Fruit fly (Drosophila melanogaster) whole organism, embryonic: ENCODE measurements around the gene CG34292.

ENCODE experiments used
- Adf1 ChIP-seq: fragments of 200-800 bp; sonication (Bioruptor generic); IDR thresholded peaks from 2 replicates; pipeline ENCODE4 v1.3.6; 2022; ENCODE audit warnings: missing biosample characterization, missing genetic modification characterization
- Antp ChIP-seq: fragments of 200-800 bp; sonication (Bioruptor generic); optimal IDR thresholded peaks from 3 replicates; lab custom pipeline; 2016; ENCODE audit warnings: missing biosample characterization, missing genetic modification characterization
- Awh ChIP-seq: fragments of 200-800 bp; sonication (Bioruptor generic); IDR thresholded peaks from 2 replicates; pipeline ENCODE4, ENCODE4 v1.3.6; 2022; ENCODE audit warnings: missing biosample characterization, missing genetic modification characterization
- Blimp-1 ChIP-seq: fragments of 200-800 bp; sonication (Bioruptor generic); optimal IDR thresholded peaks from 3 replicates; lab custom pipeline; 2018; ENCODE audit warnings: missing biosample characterization, missing genetic modification characterization, mild to moderate bottlenecking, moderate library complexity, missing genetic modification reagents
- CG10321 ChIP-seq: fragments of 200-800 bp; sonication (Bioruptor generic); IDR thresholded peaks from 2 replicates; pipeline ENCODE4 v1.3.6; 2022; ENCODE audit warnings: missing biosample characterization, missing genetic modification characterization
- CG11093 ChIP-seq: fragments of 200-800 bp; sonication (Bioruptor generic); IDR thresholded peaks from 3 replicates; pipeline ENCODE4 v1.3.6; 2022; ENCODE audit warnings: missing biosample characterization, missing genetic modification characterization
- CG11247 ChIP-seq: fragments of 200-800 bp; sonication (Bioruptor generic); IDR thresholded peaks from 2 replicates; pipeline ENCODE4 v1.3.6; 2022; ENCODE audit warnings: missing biosample characterization, missing genetic modification characterization
- CG12299 ChIP-seq: fragments of 200-800 bp; sonication (Bioruptor generic); optimal IDR thresholded peaks from 2 replicates; lab custom pipeline; 2018; ENCODE audit warnings: missing biosample characterization, mild to moderate bottlenecking, missing genetic modification characterization
- CG2199 ChIP-seq: fragments of 200-800 bp; sonication (Bioruptor generic); IDR thresholded peaks from 3 replicates; pipeline ENCODE4 v1.3.6; 2022; ENCODE audit warnings: missing biosample characterization, missing genetic modification characterization
- CG31224 ChIP-seq: fragments of 200-800 bp; sonication (Bioruptor generic); IDR thresholded peaks from 2 replicates; pipeline ENCODE4 v1.3.6; 2022; ENCODE audit warnings: missing biosample characterization, missing genetic modification characterization
- CG3281 ChIP-seq: fragments of 200-800 bp; sonication (Bioruptor generic); optimal IDR thresholded peaks from 3 replicates; lab custom pipeline; 2017; ENCODE audit warnings: missing biosample characterization, mild to moderate bottlenecking, missing genetic modification characterization
- CG3995 ChIP-seq: fragments of 200-800 bp; sonication (Bioruptor generic); optimal IDR thresholded peaks from 3 replicates; lab custom pipeline; 2016; ENCODE audit warnings: missing biosample characterization, missing genetic modification characterization
- CG4854 ChIP-seq: fragments of 200-800 bp; sonication (Bioruptor generic); optimal IDR thresholded peaks from 2 replicates; lab custom pipeline; 2016; ENCODE audit warnings: missing biosample characterization, missing genetic modification characterization, inconsistent platforms
- CG6272 ChIP-seq: fragments of 200-800 bp; sonication (Bioruptor generic); IDR thresholded peaks from 2 replicates; pipeline ENCODE4 v1.3.6; 2022; ENCODE audit warnings: missing biosample characterization, missing genetic modification characterization
- CG6791 ChIP-seq: fragments of 200-800 bp; sonication (Bioruptor generic); IDR thresholded peaks from 3 replicates; pipeline ENCODE4 v1.3.6; 2022; ENCODE audit warnings: missing biosample characterization, missing genetic modification characterization; ENCODE audit not compliant: partially characterized antibody
- CG7987 ChIP-seq: fragments of 200-800 bp; sonication (Bioruptor generic); optimal IDR thresholded peaks from 2 replicates; lab custom pipeline; 2018; ENCODE audit warnings: missing biosample characterization, mild to moderate bottlenecking, missing genetic modification characterization, moderate library complexity
- CG8388 ChIP-seq: fragments of 200-800 bp; sonication (Bioruptor generic); optimal IDR thresholded peaks from 2 replicates; lab custom pipeline; 2019; ENCODE audit warnings: missing biosample characterization, mild to moderate bottlenecking, missing genetic modification characterization, moderate library complexity
- Deaf1 ChIP-seq: fragments of 200-800 bp; optimal IDR thresholded peaks from 3 replicates; lab custom pipeline; 2019; ENCODE audit warnings: missing biosample characterization, mild to moderate bottlenecking, missing genetic modification characterization, moderate library complexity
- Drgx ChIP-seq: fragments of 200-800 bp; sonication (Bioruptor generic); IDR thresholded peaks from 2 replicates; pipeline ENCODE4 v1.3.6; 2022; ENCODE audit warnings: missing biosample characterization, missing genetic modification characterization
- HHEX ChIP-seq: fragments of 200-800 bp; sonication (Bioruptor generic); optimal IDR thresholded peaks from 3 replicates; lab custom pipeline; 2017; ENCODE audit warnings: missing biosample characterization, mild to moderate bottlenecking, missing genetic modification characterization, missing genetic modification reagents
- Hr78 ChIP-seq, 2 experiments: fragments of 200-800 bp in 1 of 2; fragments of >200 bp in 1 of 2; sonication (Bioruptor generic) in 1 of 2; optimal IDR thresholded peaks; 2 replicates each; lab custom pipeline; 2017 to 2019; ENCODE audit warnings: missing biosample characterization in 2 of 2, missing genetic modification characterization in 2 of 2, mild to moderate bottlenecking in 1 of 2, moderate library complexity in 1 of 2
- Lpt ChIP-seq: fragments of >200 bp; optimal IDR thresholded peaks from 2 replicates; lab custom pipeline; 2018; ENCODE audit warnings: missing biosample characterization, missing genetic modification characterization
- Optix ChIP-seq: fragments of 200-800 bp; sonication (Bioruptor generic); IDR thresholded peaks from 3 replicates; pipeline ENCODE4 v1.3.6; 2022; ENCODE audit warnings: missing biosample characterization, missing genetic modification characterization
- PHDP ChIP-seq: fragments of 200-800 bp; sonication (Bioruptor generic); optimal IDR thresholded peaks from 3 replicates; lab custom pipeline; 2018; ENCODE audit warnings: missing biosample characterization, mild to moderate bottlenecking, missing genetic modification characterization, moderate library complexity
- Xrp1 ChIP-seq: fragments of 200-800 bp; sonication (Bioruptor generic); IDR thresholded peaks from 2 replicates; pipeline ENCODE4 v1.3.6; 2022; ENCODE audit warnings: missing biosample characterization, missing genetic modification characterization
- cad ChIP-seq: fragments of >200 bp; optimal IDR thresholded peaks from 2 replicates; lab custom pipeline; 2017; ENCODE audit warnings: missing biosample characterization, missing genetic modification characterization
- cg ChIP-seq: fragments of 200-800 bp; sonication (Bioruptor generic); optimal IDR thresholded peaks from 3 replicates; lab custom pipeline; 2019; ENCODE audit warnings: missing biosample characterization, mild to moderate bottlenecking, missing genetic modification characterization, moderate library complexity
- chinmo ChIP-seq: fragments of 200-800 bp; sonication (Bioruptor generic); IDR thresholded peaks from 4 replicates; pipeline ENCODE4 v1.3.6; 2022; ENCODE audit warnings: missing biosample characterization, missing genetic modification characterization; ENCODE audit not compliant: partially characterized antibody
- chn ChIP-seq: fragments of 200-800 bp; sonication (Bioruptor generic); optimal IDR thresholded peaks from 2 replicates; lab custom pipeline; 2016; ENCODE audit warnings: missing biosample characterization, missing genetic modification characterization
- dmrt11E ChIP-seq: fragments of 200-800 bp; sonication (Bioruptor generic); optimal IDR thresholded peaks from 3 replicates; lab custom pipeline; 2018; ENCODE audit warnings: missing biosample characterization, mild to moderate bottlenecking, missing genetic modification characterization, moderate library complexity
- exex ChIP-seq: fragments of 200-800 bp; sonication (Bioruptor generic); optimal IDR thresholded peaks from 4 replicates; lab custom pipeline; 2018; ENCODE audit warnings: missing biosample characterization, mild to moderate bottlenecking, missing genetic modification characterization, moderate library complexity
- fd3F ChIP-seq: fragments of 200-800 bp; sonication (Bioruptor generic); optimal IDR thresholded peaks from 2 replicates; lab custom pipeline; 2018; ENCODE audit warnings: missing biosample characterization, mild to moderate bottlenecking, missing genetic modification characterization, moderate library complexity
- grau ChIP-seq: fragments of 200-800 bp; optimal IDR thresholded peaks from 3 replicates; lab custom pipeline; 2019; ENCODE audit warnings: missing biosample characterization, mild to moderate bottlenecking, missing genetic modification characterization, moderate library complexity
- jigr1 ChIP-seq: fragments of 200-800 bp; sonication (Bioruptor generic); IDR thresholded peaks from 3 replicates; pipeline ENCODE4 v1.3.6; 2022; ENCODE audit warnings: missing biosample characterization, missing genetic modification characterization
- jumu ChIP-seq: fragments of 200-800 bp; sonication (Bioruptor generic); optimal IDR thresholded peaks from 3 replicates; lab custom pipeline; 2016; ENCODE audit warnings: missing biosample characterization, missing genetic modification characterization
- lilli ChIP-seq: fragments of 200-800 bp; sonication (Bioruptor generic); optimal IDR thresholded peaks from 3 replicates; lab custom pipeline; 2016; ENCODE audit warnings: missing biosample characterization, missing genetic modification characterization
- mam ChIP-seq: fragments of 200-800 bp; sonication (Bioruptor generic); optimal IDR thresholded peaks from 3 replicates; lab custom pipeline; 2016; ENCODE audit warnings: missing biosample characterization, missing genetic modification characterization
- nmo ChIP-seq: fragments of 200-800 bp; sonication (Bioruptor generic); optimal IDR thresholded peaks from 2 replicates; lab custom pipeline; 2018; ENCODE audit warnings: missing biosample characterization, mild to moderate bottlenecking, missing genetic modification characterization, moderate library complexity
- nom ChIP-seq: fragments of 200-800 bp; sonication (Bioruptor generic); optimal IDR thresholded peaks from 2 replicates; lab custom pipeline; 2017; ENCODE audit warnings: missing biosample characterization, missing genetic modification characterization, mild to moderate bottlenecking, moderate library complexity, missing genetic modification reagents
- salm ChIP-seq: fragments of 200-800 bp; sonication (Bioruptor generic); optimal IDR thresholded peaks from 2 replicates; lab custom pipeline; 2018; ENCODE audit warnings: missing biosample characterization, mild to moderate bottlenecking, missing genetic modification characterization
- sisA ChIP-seq: fragments of 200-800 bp; sonication (Bioruptor generic); IDR thresholded peaks from 2 replicates; pipeline ENCODE4 v1.3.6; 2022; ENCODE audit warnings: missing biosample characterization, missing genetic modification characterization
- slbo ChIP-seq: fragments of 200-800 bp; sonication (Bioruptor generic); IDR thresholded peaks from 2 replicates; pipeline ENCODE4 v1.3.6; 2022; ENCODE audit warnings: missing biosample characterization, missing genetic modification characterization
- slp2 ChIP-seq: fragments of 200-800 bp; sonication (Bioruptor generic); optimal IDR thresholded peaks from 2 replicates; lab custom pipeline; 2016; ENCODE audit warnings: missing biosample characterization, missing genetic modification characterization
- so ChIP-seq: fragments of 200-800 bp; sonication (Bioruptor generic); IDR thresholded peaks from 3 replicates; pipeline ENCODE4 v1.3.6; 2022; ENCODE audit warnings: missing biosample characterization, missing genetic modification characterization
- tna ChIP-seq: fragments of 200-800 bp; sonication (Bioruptor generic); IDR thresholded peaks from 2 replicates; pipeline ENCODE4 v1.3.6; 2022; ENCODE audit warnings: missing biosample characterization, missing genetic modification characterization; ENCODE audit not compliant: partially characterized antibody
- vvl ChIP-seq: fragments of 200-800 bp; sonication (Bioruptor generic); IDR thresholded peaks from 2 replicates; pipeline ENCODE4 v1.3.6; 2022; ENCODE audit warnings: missing biosample characterization, missing genetic modification characterization

CG34292 gene

dm6 chr3R:27084528-27085052, 22.6 kb downstream of the CG34292 start:
- TF ChIP-seq Lpt (GFP tag; lab: Kevin White, UChicago) (no peak), CG3995 (no peak), nmo (no peak), CG12299 (tag; lab: Kevin White, UChicago) (no peak), Drgx (peak; percentile 32; the same call in 1 of the 2 replicates), slbo (no peak), fd3F (GFP tag; lab: Kevin White, UChicago) (no peak), cad (GFP tag; lab: Kevin White, UChicago) (no peak), lilli (GFP tag; lab: Kevin White, UChicago) (no peak), CG2199 (GFP tag; lab: Robert Waterston, UW) (no peak), mam (GFP tag; lab: Kevin White, UChicago) (no peak), CG8388 (GFP tag; lab: Kevin White, UChicago) (no peak), CG6272 (GFP tag; lab: Robert Waterston, UW) (no peak), CG3281 (no peak), grau (no peak), slp2 (GFP tag; lab: Kevin White, UChicago) (no peak), nom (GFP tag; lab: Kevin White, UChicago) (peak; percentile 40)

dm6 chr3R:27087549-27087948, 25.5 kb downstream of the CG34292 start, which contains the start of gene Cpr97Ea:
Gene Cpr97Ea (minus strand): TSS chr3R:27087778.
- TF ChIP-seq dmrt11E (tag; lab: Kevin White, UChicago) (no peak), Antp (GFP tag; lab: Kevin White, UChicago) (no peak), Optix (no peak), CG10321 (GFP tag; lab: Robert Waterston, UW) (no peak), jumu (GFP tag; lab: Kevin White, UChicago) (no peak), CG31224 (GFP tag; lab: Robert Waterston, UW) (no peak), Xrp1 (GFP tag; lab: Robert Waterston, UW) (no peak), so (GFP tag; lab: Robert Waterston, UW) (no peak), PHDP (tag; lab: Kevin White, UChicago) (no peak), chn (no peak), Hr78 (GFP tag; optimal IDR thresholded peaks at IDR 0.05; lab: Kevin White, UChicago) (no peak), cg (GFP tag; lab: Kevin White, UChicago) (no peak), CG11247 (GFP tag; lab: Robert Waterston, UW) (no peak)

dm6 chr3R:27091106-27091505, 29.1 kb downstream of the CG34292 start, which contains the start of gene Cpr97Eb:
Gene Cpr97Eb (minus strand): TSS chr3R:27091130.
- TF ChIP-seq lilli (GFP tag; lab: Kevin White, UChicago): no peak
- TF ChIP-seq Awh (GFP tag; lab: Robert Waterston, UW): no peak
- TF ChIP-seq CG6791 (GFP tag; lab: Robert Waterston, UW): no peak
- 0 out of 4 replicates have a peak, but pooled peaks have one; percentile 6 for TF ChIP-seq chinmo (GFP tag; lab: Robert Waterston, UW)
- no peak for TF ChIP-seq jigr1 (GFP tag; lab: Robert Waterston, UW)
- TF ChIP-seq sisA (GFP tag; lab: Robert Waterston, UW): no peak
- TF ChIP-seq Adf1: no peak
- no peak for TF ChIP-seq tna (GFP tag; lab: Robert Waterston, UW)
- TF ChIP-seq HHEX (GFP tag; lab: Kevin White, UChicago): no peak
- TF ChIP-seq Deaf1: peak; percentile 68
- TF ChIP-seq Blimp-1: peak; percentile 87
- TF ChIP-seq salm (tag; lab: Kevin White, UChicago): no peak
- no peak for TF ChIP-seq CG11093
- no peak for TF ChIP-seq vvl (GFP tag; lab: Robert Waterston, UW)
- no peak for TF ChIP-seq exex
- no peak for TF ChIP-seq CG4854
- no peak for TF ChIP-seq CG7987 (GFP tag; lab: Kevin White, UChicago)
